Worm (Caenorhabditis elegans) whole organism, L1 larva: ENCODE measurements around the gene Y53C12B.1.

Experiments
- C04F5.9 ChIP-seq: sonication (generic microtip); optimal IDR thresholded peaks from 2 replicates; lab custom pipeline; 2016; ENCODE audit warnings: missing genetic modification characterization, missing compliant biosample characterization
- C16A3.4 ChIP-seq: fragments of 150-350 bp; optimal IDR thresholded peaks from 2 replicates; lab custom pipeline; 2014; ENCODE audit warnings: missing biosample characterization, missing genetic modification characterization
- F16B12.6 ChIP-seq: fragments of 150-350 bp; optimal IDR thresholded peaks from 2 replicates; lab custom pipeline; 2014; ENCODE audit warnings: missing biosample characterization, missing genetic modification characterization
- Y116A8C.19 ChIP-seq: sonication (generic microtip); optimal IDR thresholded peaks from 2 replicates; lab custom pipeline; 2016; ENCODE audit warnings: missing compliant biosample characterization, missing genetic modification characterization, borderline replicate concordance
- blmp-1 ChIP-seq: fragments of 150-350 bp; optimal IDR thresholded peaks from 2 replicates; lab custom pipeline; 2014; ENCODE audit warnings: missing biosample characterization, missing genetic modification characterization
- ceh-63 ChIP-seq: fragments of 200-800 bp; sonication (Bioruptor generic); optimal IDR thresholded peaks from 2 replicates; lab custom pipeline; 2018; ENCODE audit warnings: mild to moderate bottlenecking, missing genetic modification characterization, missing compliant biosample characterization
- ceh-8 ChIP-seq: fragments of 200-800 bp; sonication (Bioruptor generic); optimal IDR thresholded peaks from 2 replicates; lab custom pipeline; 2018; ENCODE audit warnings: mild to moderate bottlenecking, missing genetic modification characterization, moderate library complexity, missing compliant biosample characterization
- ceh-82 ChIP-seq, 3 experiments: fragments of 150-350 bp in 1 of 3; sonication (generic microtip) in 2 of 3; optimal IDR thresholded peaks; 2 replicates each; lab custom pipeline; 2014 to 2017; ENCODE audit warnings: missing biosample characterization in 3 of 3, missing genetic modification characterization in 3 of 3
- ceh-88 ChIP-seq: fragments of 200-800 bp; sonication (Bioruptor generic); IDR thresholded peaks from 2 replicates; pipeline ENCODE4 v1.3.6; 2022; ENCODE audit warnings: missing genetic modification characterization, missing compliant biosample characterization
- ceh-90 ChIP-seq: sonication (generic microtip); optimal IDR thresholded peaks from 2 replicates; lab custom pipeline; 2016; ENCODE audit warnings: missing genetic modification characterization, missing compliant biosample characterization
- ces-1 ChIP-seq: fragments of 150-350 bp; optimal IDR thresholded peaks from 2 replicates; lab custom pipeline; 2014; ENCODE audit warnings: missing biosample characterization, missing genetic modification reagents, missing genetic modification characterization
- dpl-1 ChIP-seq, 3 experiments: fragments of 150-350 bp in 2 of 3; sonication (generic microtip) in 1 of 3; optimal IDR thresholded peaks; 2 replicates each; lab custom pipeline; 2014 to 2017; ENCODE audit warnings: missing biosample characterization in 3 of 3, missing genetic modification characterization in 3 of 3, missing genetic modification reagents in 3 of 3
- efl-1 ChIP-seq, 4 experiments: fragments of 150-350 bp; optimal IDR thresholded peaks in 3 of 4; peaks in 1 of 4; 1 replicate in 1 of 4; 2 replicates in 3 of 4; lab custom pipeline; 2014; ENCODE audit warnings: missing biosample characterization in 2 of 4, missing genetic modification characterization in 2 of 4, missing genetic modification reagents in 2 of 4
- egl-13 ChIP-seq: sonication (generic microtip); optimal IDR thresholded peaks from 2 replicates; lab custom pipeline; 2016; ENCODE audit warnings: missing genotype, missing genetic modification reagents, missing genetic modification characterization, missing compliant biosample characterization
- elt-3 ChIP-seq, 6 experiments: fragments of 150-350 bp in 1 of 6; sonication (generic microtip); optimal IDR thresholded peaks; 2 replicates each; lab custom pipeline; 2017 to 2018; ENCODE audit warnings: missing biosample characterization in 6 of 6, missing genetic modification characterization in 6 of 6, inconsistent platforms in 1 of 6
- ets-5 ChIP-seq: fragments of 200-800 bp; sonication (Bioruptor generic); IDR thresholded peaks from 2 replicates; pipeline ENCODE4 v1.3.6; 2022; ENCODE audit warnings: missing genetic modification characterization, missing compliant biosample characterization
- fkh-10 ChIP-seq: sonication (generic microtip); optimal IDR thresholded peaks from 2 replicates; lab custom pipeline; 2017; ENCODE audit warnings: missing biosample characterization, missing genetic modification reagents, missing genetic modification characterization
- fos-1 ChIP-seq: fragments of 150-350 bp; optimal IDR thresholded peaks from 2 replicates; lab custom pipeline; 2014; ENCODE audit warnings: missing biosample characterization, missing genetic modification characterization
- grh-1 ChIP-seq: fragments of 200-800 bp; sonication (Bioruptor generic); IDR thresholded peaks from 2 replicates; pipeline ENCODE4 v1.3.6; 2022; ENCODE audit warnings: missing genetic modification reagents, missing genetic modification characterization, missing compliant biosample characterization
- hlh-17 ChIP-seq: fragments of 200-800 bp; sonication (Bioruptor generic); optimal IDR thresholded peaks from 2 replicates; lab custom pipeline; 2018; ENCODE audit warnings: missing genetic modification characterization, mild to moderate bottlenecking, missing compliant biosample characterization, moderate library complexity, borderline replicate concordance
- isw-1 ChIP-seq: fragments of 200-800 bp; sonication (Bioruptor generic); IDR thresholded peaks from 2 replicates; pipeline ENCODE4 v1.3.6; 2022; ENCODE audit warnings: missing genetic modification characterization, missing compliant biosample characterization
- lin-13 ChIP-seq: fragments of 150-350 bp; optimal IDR thresholded peaks from 2 replicates; lab custom pipeline; 2014; ENCODE audit warnings: missing biosample characterization, missing genetic modification reagents, missing genetic modification characterization
- lin-14 ChIP-seq: fragments of 200-800 bp; sonication (Bioruptor generic); optimal IDR thresholded peaks from 2 replicates; lab custom pipeline; 2018; ENCODE audit warnings: mild to moderate bottlenecking, missing genetic modification characterization, moderate library complexity, missing compliant biosample characterization
- lin-15B ChIP-seq: fragments of 150-350 bp; sonication (generic microtip); optimal IDR thresholded peaks from 3 replicates; lab custom pipeline; 2014; ENCODE audit warnings: missing biosample characterization, missing genetic modification characterization
- lsy-2 ChIP-seq, 2 experiments: fragments of 150-350 bp; optimal IDR thresholded peaks; 2 replicates each; lab custom pipeline; 2014; ENCODE audit warnings: missing biosample characterization in 2 of 2, missing genetic modification characterization in 2 of 2
- mab-9 ChIP-seq: fragments of 200-800 bp; sonication (Bioruptor generic); IDR thresholded peaks from 2 replicates; pipeline ENCODE4 v1.3.6; 2022; ENCODE audit warnings: missing genetic modification reagents, missing genetic modification characterization, missing compliant biosample characterization
- mef-2 ChIP-seq: fragments of 150-350 bp; optimal IDR thresholded peaks from 2 replicates; lab custom pipeline; 2014; ENCODE audit warnings: missing biosample characterization, missing genetic modification characterization
- mep-1 ChIP-seq: fragments of 150-350 bp; optimal IDR thresholded peaks from 2 replicates; lab custom pipeline; 2014; ENCODE audit warnings: missing biosample characterization, missing genetic modification characterization
- nhr-11 ChIP-seq: fragments of 150-350 bp; optimal IDR thresholded peaks from 2 replicates; lab custom pipeline; 2014; ENCODE audit warnings: missing biosample characterization, missing genetic modification characterization
- nhr-19 ChIP-seq: fragments of 200-800 bp; sonication (Bioruptor generic); conservative IDR thresholded peaks from 2 replicates; pipeline ENCODE4 v1.3.6; 2022; ENCODE audit warnings: missing genetic modification characterization, missing compliant biosample characterization
- nhr-20 ChIP-seq: sonication (generic microtip); optimal IDR thresholded peaks from 2 replicates; lab custom pipeline; 2016; ENCODE audit warnings: mild to moderate bottlenecking, missing genetic modification characterization, missing compliant biosample characterization
- nhr-28 ChIP-seq: fragments of 150-350 bp; optimal IDR thresholded peaks from 2 replicates; lab custom pipeline; 2014; ENCODE audit warnings: missing biosample characterization, missing genetic modification characterization
- nhr-76 ChIP-seq: sonication (generic microtip); optimal IDR thresholded peaks from 2 replicates; lab custom pipeline; 2017; ENCODE audit warnings: missing biosample characterization, missing genetic modification characterization
- nhr-84 ChIP-seq: sonication (generic microtip); optimal IDR thresholded peaks from 2 replicates; lab custom pipeline; 2017; ENCODE audit warnings: missing biosample characterization, missing genetic modification characterization
- nhr-85 ChIP-seq: sonication (generic microtip); peaks from one replicate; lab custom pipeline; 2016; ENCODE audit warnings: missing genetic modification characterization, inconsistent platforms, missing compliant biosample characterization
- pag-3 ChIP-seq: sonication (generic microtip); optimal IDR thresholded peaks from 2 replicates; lab custom pipeline; 2017; ENCODE audit warnings: missing genetic modification characterization, mild to moderate bottlenecking, missing compliant biosample characterization, antibody characterized with exemption, borderline replicate concordance; ENCODE audit not compliant: insufficient read depth
- pax-3 ChIP-seq: fragments of 200-800 bp; sonication (Bioruptor generic); optimal IDR thresholded peaks from 2 replicates; lab custom pipeline; 2018; ENCODE audit warnings: mild to moderate bottlenecking, missing genetic modification characterization, moderate library complexity, missing compliant biosample characterization
- pqm-1 ChIP-seq: sonication (generic microtip); optimal IDR thresholded peaks from 3 replicates; lab custom pipeline; 2017; ENCODE audit warnings: missing biosample characterization, missing genetic modification characterization
- rnt-1 ChIP-seq: sonication (generic microtip); optimal IDR thresholded peaks from 2 replicates; lab custom pipeline; 2016; ENCODE audit warnings: mild to moderate bottlenecking, missing genetic modification characterization, moderate library complexity, missing compliant biosample characterization
- snu-23 ChIP-seq: sonication (generic microtip); optimal IDR thresholded peaks from 2 replicates; lab custom pipeline; 2016; ENCODE audit warnings: missing genetic modification characterization, missing compliant biosample characterization
- sox-4 ChIP-seq: sonication (generic microtip); optimal IDR thresholded peaks from 2 replicates; lab custom pipeline; 2016; ENCODE audit warnings: missing genetic modification characterization, missing compliant biosample characterization
- sup-37 ChIP-seq: fragments of 200-800 bp; sonication (Bioruptor generic); optimal IDR thresholded peaks from 2 replicates; lab custom pipeline; 2018; ENCODE audit warnings: mild to moderate bottlenecking, missing genetic modification characterization, missing compliant biosample characterization
- tbx-2 ChIP-seq: sonication (generic microtip); optimal IDR thresholded peaks from 2 replicates; lab custom pipeline; 2016; ENCODE audit warnings: missing genetic modification characterization, missing compliant biosample characterization
- tlp-1 ChIP-seq: fragments of 150-350 bp; optimal IDR thresholded peaks from 2 replicates; lab custom pipeline; 2014; ENCODE audit warnings: missing biosample characterization, missing genetic modification characterization
- unc-62 ChIP-seq: fragments of 150-350 bp; optimal IDR thresholded peaks from 2 replicates; lab custom pipeline; 2014; ENCODE audit warnings: missing biosample characterization, missing genetic modification reagents, missing genetic modification characterization
- unc-86 ChIP-seq: sonication (generic microtip); optimal IDR thresholded peaks from 2 replicates; lab custom pipeline; 2016; ENCODE audit warnings: missing genetic modification characterization, missing compliant biosample characterization
- unc-98 ChIP-seq: fragments of 200-800 bp; sonication (Bioruptor generic); IDR thresholded peaks from 2 replicates; pipeline ENCODE4 v1.3.6; 2022; ENCODE audit warnings: missing genetic modification characterization, missing compliant biosample characterization
- vab-15 ChIP-seq: sonication (generic microtip); optimal IDR thresholded peaks from 2 replicates; lab custom pipeline; 2017; ENCODE audit warnings: missing genotype, mild to moderate bottlenecking, missing genetic modification characterization, missing compliant biosample characterization
- xbp-1 ChIP-seq: sonication (generic microtip); optimal IDR thresholded peaks from 2 replicates; lab custom pipeline; 2016; ENCODE audit warnings: missing genetic modification characterization, missing compliant biosample characterization
- zip-4 ChIP-seq: fragments of 200-800 bp; sonication (Bioruptor generic); optimal IDR thresholded peaks from 2 replicates; lab custom pipeline; 2018; ENCODE audit warnings: mild to moderate bottlenecking, missing genetic modification characterization, moderate library complexity, missing compliant biosample characterization
- ztf-4 ChIP-seq: fragments of 150-350 bp; optimal IDR thresholded peaks from 2 replicates; lab custom pipeline; 2014; ENCODE audit warnings: missing biosample characterization, missing genetic modification characterization

Y53C12B.1 gene

ce11 chrII:9716417-9717039 lies 29.4 kb downstream of the Y53C12B.1 start, which contains the start of gene wee-1.3:
wee-1.3 (minus strand) TSS chrII:9716467.
- TF ChIP-seq elt-3 (tag; optimal IDR thresholded peaks at IDR 0.05; lab: Kevin White, UChicago) = peak in 3 of 6 experiments; percentile 49 to 81 (median 66)
- peak; percentile 83 for TF ChIP-seq xbp-1 (tag; lab: Kevin White, UChicago)
- TF ChIP-seq zip-4 = peak; percentile 29
- peak; percentile 66 to 89 (median 69) for TF ChIP-seq ceh-82 (tag; optimal IDR thresholded peaks at IDR 0.05; lab: Kevin White, UChicago)
- peak; percentile 1 for TF ChIP-seq pag-3
- TF ChIP-seq fkh-10 (GFP tag; lab: Kevin White, UChicago) = no peak
- TF ChIP-seq unc-62 = no peak
- no peak for TF ChIP-seq ceh-63 (GFP tag; lab: Kevin White, UChicago)
- TF ChIP-seq egl-13 (tag; lab: Kevin White, UChicago) = peak; percentile 62
- no peak for TF ChIP-seq nhr-28
- peak; percentile 37 for TF ChIP-seq fos-1 (tag; lab: Kevin White, UChicago)
- peak; percentile 90 for TF ChIP-seq nhr-85
- TF ChIP-seq Y116A8C.19 (tag; lab: Kevin White, UChicago) = no peak
- TF ChIP-seq mef-2 = peak; percentile 30
- peak; percentile 82 for TF ChIP-seq tbx-2 (tag; lab: Kevin White, UChicago)
- no peak for TF ChIP-seq hlh-17 (GFP tag; lab: Kevin White, UChicago)
- TF ChIP-seq nhr-20 (tag; lab: Kevin White, UChicago) = peak; percentile 88
- peak; percentile 21 for TF ChIP-seq sox-4 (tag; lab: Kevin White, UChicago)
- TF ChIP-seq nhr-19 (GFP tag; lab: Robert Waterston, UW) = peak; percentile 79
- TF ChIP-seq lin-13 = peak; percentile 81
- TF ChIP-seq C04F5.9 = peak; percentile 81
- peak; percentile 97 to 99 for TF ChIP-seq efl-1 (optimal IDR thresholded peaks at IDR 0.05; lab: Kevin White, UChicago)
- TF ChIP-seq efl-1 (GFP tag; optimal IDR thresholded peaks at IDR 0.05 in 1 of 2; lab: Kevin White, UChicago) = peak; percentile 99 to 100
- peak; percentile 90 for TF ChIP-seq mep-1 (tag; lab: Kevin White, UChicago)
- no peak for TF ChIP-seq sup-37
- peak; percentile 99 for TF ChIP-seq F16B12.6 (tag; lab: Kevin White, UChicago)
- TF ChIP-seq grh-1 (GFP tag; lab: Robert Waterston, UW) = peak; percentile 62
- peak; percentile 99 to 100 (median 99) for TF ChIP-seq dpl-1 (GFP tag; optimal IDR thresholded peaks at IDR 0.05; lab: Kevin White, UChicago)
- TF ChIP-seq ceh-88 (GFP tag; lab: Robert Waterston, UW) = no peak
- peak; percentile 91 for TF ChIP-seq C16A3.4 (tag; lab: Kevin White, UChicago)
- TF ChIP-seq tlp-1 (tag; lab: Kevin White, UChicago) = no peak
- peak; percentile 35 for TF ChIP-seq ztf-4 (tag; lab: Kevin White, UChicago)
- peak; percentile 90 for TF ChIP-seq rnt-1
- TF ChIP-seq lsy-2 (tag; optimal IDR thresholded peaks at IDR 0.05; lab: Kevin White, UChicago) = peak; percentile 92 to 95
- peak; percentile 72 for TF ChIP-seq unc-86 (tag; lab: Kevin White, UChicago)
- peak; percentile 60 for TF ChIP-seq nhr-11 (tag; lab: Kevin White, UChicago)
- TF ChIP-seq lin-15B (tag; lab: Kevin White, UChicago) = peak; percentile 73
- TF ChIP-seq snu-23 (GFP tag; lab: Kevin White, UChicago) = peak; percentile 88
- no peak for TF ChIP-seq unc-98
- TF ChIP-seq ceh-8 (GFP tag; lab: Kevin White, UChicago) = peak; percentile 48
- TF ChIP-seq vab-15 (tag; lab: Kevin White, UChicago) = peak; percentile 67
- no peak for TF ChIP-seq ceh-90 (tag; lab: Kevin White, UChicago)
- peak; percentile 60; the same call in 1 of the 2 replicates for TF ChIP-seq mab-9
- TF ChIP-seq ces-1 (GFP tag; lab: Kevin White, UChicago) = no peak
- TF ChIP-seq pax-3 (tag; lab: Kevin White, UChicago) = peak; percentile 44
- TF ChIP-seq nhr-76 (tag; lab: Kevin White, UChicago) = no peak
- no peak for TF ChIP-seq ets-5 (GFP tag; lab: Robert Waterston, UW)
- TF ChIP-seq lin-14 (GFP tag; lab: Kevin White, UChicago) = peak; percentile 76
- TF ChIP-seq blmp-1 (tag; lab: Kevin White, UChicago) = peak; percentile 77
- no peak for TF ChIP-seq pqm-1 (tag; lab: Kevin White, UChicago)
- no peak for TF ChIP-seq nhr-84
- TF ChIP-seq isw-1 (GFP tag; lab: Robert Waterston, UW) = peak; percentile 79
